Fruit fly (Drosophila melanogaster) whole organism, embryonic: ENCODE measurements around the gene Rhp.

Experiments used
- CG18011 ChIP-seq: fragments of 200-800 bp; sonication (Bioruptor generic); optimal IDR thresholded peaks from 2 replicates; lab custom pipeline; 2017; ENCODE audit warnings: missing biosample characterization, missing genetic modification characterization, mild to moderate bottlenecking, moderate library complexity, missing genotype
- CG2889 ChIP-seq: fragments of 200-800 bp; sonication (Bioruptor generic); IDR thresholded peaks from 3 replicates; pipeline ENCODE4 v1.3.6; 2022; ENCODE audit warnings: missing biosample characterization, missing genetic modification characterization
- CG33213 ChIP-seq: fragments of 200-800 bp; sonication (Bioruptor generic); optimal IDR thresholded peaks from 3 replicates; lab custom pipeline; 2016; ENCODE audit warnings: missing biosample characterization, missing genetic modification characterization
- CG7786 ChIP-seq: fragments of 200-800 bp; sonication (Bioruptor generic); optimal IDR thresholded peaks from 2 replicates; lab custom pipeline; 2016; ENCODE audit warnings: missing biosample characterization, missing genetic modification characterization
- aop ChIP-seq: fragments of 200-800 bp; sonication (Bioruptor generic); IDR thresholded peaks from 2 replicates; pipeline ENCODE4 v1.3.6; 2022; ENCODE audit warnings: missing biosample characterization, missing genetic modification characterization
- dmrt99B ChIP-seq: fragments of 200-800 bp; sonication (Bioruptor generic); optimal IDR thresholded peaks from 2 replicates; lab custom pipeline; 2018; ENCODE audit warnings: missing biosample characterization, mild to moderate bottlenecking, missing genetic modification characterization, moderate library complexity
- sob ChIP-seq: fragments of 200-800 bp; sonication (Bioruptor generic); IDR thresholded peaks from 2 replicates; pipeline ENCODE4 v1.3.6; 2022; ENCODE audit warnings: missing biosample characterization, missing genetic modification characterization
- tap ChIP-seq: fragments of 200-800 bp; optimal IDR thresholded peaks from 3 replicates; lab custom pipeline; 2019; ENCODE audit warnings: missing biosample characterization, mild to moderate bottlenecking, missing genetic modification characterization, moderate library complexity
- tin ChIP-seq: fragments of 200-800 bp; sonication (Bioruptor generic); optimal IDR thresholded peaks from 3 replicates; lab custom pipeline; 2016; ENCODE audit warnings: missing biosample characterization, missing genetic modification characterization

dm6 chrX:15837530-15837929 lies 48.8 kb downstream of the Rhp start, which contains the start of gene CG8565:
- TF ChIP-seq sob (GFP tag; lab: Robert Waterston, UW) (no peak), CG2889 (GFP tag; lab: Robert Waterston, UW) (no peak), dmrt99B (tag; lab: Kevin White, UChicago) (no peak), CG18011 (GFP tag; lab: Kevin White, UChicago) (no peak), aop (GFP tag; lab: Robert Waterston, UW) (no peak), tap (tag; lab: Kevin White, UChicago) (no peak), CG33213 (no peak), CG7786 (GFP tag; lab: Kevin White, UChicago) (no peak), tin (no peak)
